Fruit fly (Drosophila melanogaster) whole organism, adult: Measurements from ENCODE around the gene CG9673.

Experiments
- CG12768 ChIP-seq: fragments of 200-800 bp; sonication (Bioruptor generic); optimal IDR thresholded peaks from 2 replicates; lab custom pipeline; 2017; ENCODE audit warnings: missing biosample characterization, missing genetic modification characterization, mild to moderate bottlenecking, moderate library complexity, missing genetic modification reagents
- CG14711 ChIP-seq: fragments of 200-800 bp; sonication (Bioruptor generic); optimal IDR thresholded peaks from 2 replicates; lab custom pipeline; 2018; ENCODE audit warnings: missing biosample characterization, mild to moderate bottlenecking, missing genetic modification characterization, moderate library complexity
- CG1620 ChIP-seq: fragments of 200-800 bp; sonication (Bioruptor generic); optimal IDR thresholded peaks from 2 replicates; lab custom pipeline; 2016; ENCODE audit warnings: missing biosample characterization, missing genetic modification characterization
- CG5204 ChIP-seq: fragments of 200-800 bp; sonication (Bioruptor generic); optimal IDR thresholded peaks from 2 replicates; lab custom pipeline; 2016; ENCODE audit warnings: missing biosample characterization, missing genetic modification characterization
- Crg-1 ChIP-seq: fragments of 200-800 bp; sonication (Bioruptor generic); optimal IDR thresholded peaks from 2 replicates; lab custom pipeline; 2016; ENCODE audit warnings: missing biosample characterization, missing genetic modification characterization
- Hr96 ChIP-seq: fragments of 200-800 bp; sonication (Bioruptor generic); optimal IDR thresholded peaks from 2 replicates; lab custom pipeline; 2016; ENCODE audit warnings: missing biosample characterization, missing genetic modification characterization
- bab1 ChIP-seq: fragments of 200-800 bp; sonication (Bioruptor generic); optimal IDR thresholded peaks from 3 replicates; lab custom pipeline; 2019; ENCODE audit warnings: missing biosample characterization, mild to moderate bottlenecking, missing genetic modification characterization, moderate library complexity
- cnc ChIP-seq, 2 experiments: fragments of >200 bp; optimal IDR thresholded peaks; 2 replicates each; lab custom pipeline; 2017
- kay ChIP-seq: fragments of 200-800 bp; sonication (Bioruptor generic); peaks from one replicate; lab custom pipeline; 2016; ENCODE audit warnings: missing biosample characterization, missing genetic modification characterization, borderline replicate concordance

DNA sequence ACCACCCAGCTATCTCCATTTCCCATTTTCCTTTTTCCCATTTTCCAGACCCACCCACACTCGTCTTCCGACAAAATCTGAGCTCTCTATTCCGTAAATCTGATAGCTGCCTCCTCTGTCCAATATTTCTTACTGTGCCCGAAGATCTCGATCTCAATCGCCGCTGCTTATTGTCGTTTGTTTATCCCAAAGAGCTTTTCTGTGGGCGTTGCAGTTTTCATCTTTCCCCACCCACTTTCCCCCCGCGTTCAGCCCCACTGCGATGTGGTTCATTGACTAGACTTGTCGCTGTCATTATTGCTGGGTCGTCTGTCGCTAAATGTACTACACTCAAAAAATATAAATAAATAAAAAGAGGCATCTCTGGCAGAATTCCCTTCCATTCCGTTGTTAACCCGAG is 14.3 kb downstream of the CG9673 start:
- TF ChIP-seq CG1620: no peak
- TF ChIP-seq CG5204 (GFP tag; lab: Kevin White, UChicago): no peak
- no peak for TF ChIP-seq cnc (optimal IDR thresholded peaks at IDR 0.05; lab: Kevin White, UChicago)
- no peak for TF ChIP-seq Crg-1
- no peak for TF ChIP-seq bab1 (GFP tag; lab: Kevin White, UChicago)
- no peak for TF ChIP-seq Hr96 (GFP tag; lab: Kevin White, UChicago)
- TF ChIP-seq CG14711: no peak
- TF ChIP-seq CG12768 (GFP tag; lab: Kevin White, UChicago): no peak
- no peak for TF ChIP-seq kay (GFP tag; lab: Kevin White, UChicago)
